Worm (Caenorhabditis elegans) whole organism, L4 larva: ENCODE measurements around the gene C45G9.6.

ENCODE experiments used
- D1046.2 ChIP-seq: fragments of 200-800 bp; sonication (Bioruptor generic); IDR thresholded peaks from 2 replicates; pipeline ENCODE4 v1.3.6; 2022; ENCODE audit warnings: missing genetic modification characterization, missing compliant biosample characterization
- F10B5.3 ChIP-seq: sonication (generic microtip); optimal IDR thresholded peaks from 2 replicates; lab custom pipeline; 2016; ENCODE audit warnings: mild to moderate bottlenecking, missing genetic modification characterization, missing compliant biosample characterization
- F26F4.8 ChIP-seq: fragments of 200-800 bp; sonication (Bioruptor generic); conservative IDR thresholded peaks from 2 replicates; pipeline ENCODE4 v1.3.6; 2022; ENCODE audit warnings: missing genetic modification characterization, missing compliant biosample characterization
- F44E2.7 ChIP-seq: fragments of 200-800 bp; sonication (Bioruptor generic); IDR thresholded peaks from 2 replicates; pipeline ENCODE4 v2.1.2; 2022; ENCODE audit warnings: missing genetic modification characterization, missing compliant biosample characterization
- T26A8.4 ChIP-seq: fragments of 200-800 bp; sonication (Bioruptor generic); IDR thresholded peaks from 2 replicates; pipeline ENCODE4 v1.3.6; 2022; ENCODE audit warnings: missing genetic modification characterization, missing compliant biosample characterization
- Y105C5A.15 ChIP-seq: fragments of 200-800 bp; sonication (Bioruptor generic); IDR thresholded peaks from 2 replicates; pipeline ENCODE4 v1.3.6; 2022; ENCODE audit warnings: missing genetic modification characterization, missing compliant biosample characterization
- Y48G9A.11 ChIP-seq: fragments of 200-800 bp; sonication (Bioruptor generic); IDR thresholded peaks from 2 replicates; pipeline ENCODE4 v1.3.6; 2022; ENCODE audit warnings: missing genetic modification reagents, missing genetic modification characterization, missing compliant biosample characterization
- Y5F2A.4 ChIP-seq: fragments of 200-800 bp; sonication (Bioruptor generic); optimal IDR thresholded peaks from 2 replicates; lab custom pipeline; 2018; ENCODE audit warnings: mild to moderate bottlenecking, missing genetic modification characterization, missing compliant biosample characterization
- Y75B8A.6 ChIP-seq: fragments of 200-800 bp; sonication (Bioruptor generic); IDR thresholded peaks from 2 replicates; pipeline ENCODE4 v1.3.6; 2022; ENCODE audit warnings: missing genetic modification reagents, missing genetic modification characterization, missing compliant biosample characterization
- ZK337.2 ChIP-seq: fragments of 200-800 bp; sonication (Bioruptor generic); IDR thresholded peaks from 2 replicates; pipeline ENCODE4 v1.3.6; 2022; ENCODE audit warnings: missing genetic modification reagents, missing genetic modification characterization, missing compliant biosample characterization
- ama-1 ChIP-seq: fragments of 150-350 bp; optimal IDR thresholded peaks from 2 replicates; lab custom pipeline; 2014; ENCODE audit warnings: inconsistent platforms, mixed read lengths
- attf-4 ChIP-seq: sonication (generic microtip); optimal IDR thresholded peaks from 3 replicates; lab custom pipeline; 2017; ENCODE audit warnings: missing biosample characterization, missing genetic modification characterization
- ceh-32 ChIP-seq: sonication (generic microtip); optimal IDR thresholded peaks from 2 replicates; lab custom pipeline; 2016; ENCODE audit warnings: mild to moderate bottlenecking, missing genetic modification characterization, missing compliant biosample characterization; ENCODE audit not compliant: poor library complexity
- ceh-44 ChIP-seq: fragments of 200-800 bp; sonication (Bioruptor generic); IDR thresholded peaks from 2 replicates; pipeline ENCODE4 v1.3.6; 2022; ENCODE audit warnings: missing genetic modification reagents, missing genetic modification characterization, missing compliant biosample characterization
- ceh-82 ChIP-seq: sonication (generic microtip); optimal IDR thresholded peaks from 2 replicates; lab custom pipeline; 2017; ENCODE audit warnings: missing biosample characterization, missing genetic modification characterization
- ces-1 ChIP-seq: fragments of 150-350 bp; sonication (generic microtip); optimal IDR thresholded peaks from 4 replicates; lab custom pipeline; 2014; ENCODE audit warnings: missing biosample characterization, missing genetic modification reagents, missing genetic modification characterization
- cey-2 ChIP-seq: sonication (generic microtip); optimal IDR thresholded peaks from 3 replicates; lab custom pipeline; 2017; ENCODE audit warnings: missing genetic modification characterization, mild to moderate bottlenecking, missing compliant biosample characterization, antibody characterized with exemption, borderline replicate concordance; ENCODE audit not compliant: insufficient read depth
- ctbp-1 ChIP-seq: fragments of 200-800 bp; sonication (Bioruptor generic); IDR thresholded peaks from 2 replicates; pipeline ENCODE4 v1.3.6; 2022; ENCODE audit warnings: missing genetic modification reagents, missing genetic modification characterization, missing compliant biosample characterization
- daf-19 ChIP-seq: fragments of 200-800 bp; sonication (Bioruptor generic); conservative IDR thresholded peaks from 2 replicates; pipeline ENCODE4 v1.3.6; 2022; ENCODE audit warnings: missing genetic modification characterization, missing compliant biosample characterization
- dmd-8 ChIP-seq: fragments of 200-800 bp; sonication (Bioruptor generic); IDR thresholded peaks from 2 replicates; pipeline ENCODE4 v1.3.6; 2022; ENCODE audit warnings: missing genetic modification characterization, missing compliant biosample characterization
- dpl-1 ChIP-seq: fragments of 150-350 bp; optimal IDR thresholded peaks from 2 replicates; lab custom pipeline; 2014; ENCODE audit warnings: missing biosample characterization, missing genetic modification reagents, missing genetic modification characterization
- egl-27 ChIP-seq: sonication (generic microtip); optimal IDR thresholded peaks from 3 replicates; lab custom pipeline; 2017; ENCODE audit warnings: missing biosample characterization, missing genetic modification reagents, missing genetic modification characterization
- egl-43 ChIP-seq: fragments of 200-800 bp; sonication (Bioruptor generic); IDR thresholded peaks from 2 replicates; pipeline ENCODE4 v1.3.6; 2022; ENCODE audit warnings: missing genetic modification reagents, missing genetic modification characterization, missing compliant biosample characterization
- hif-1 ChIP-seq, 2 experiments: sonication (generic microtip); optimal IDR thresholded peaks; 2 replicates each; lab custom pipeline; 2016 to 2017; ENCODE audit warnings: missing compliant biosample characterization in 2 of 2, missing genetic modification characterization in 2 of 2, missing genetic modification reagents in 2 of 2, missing genotype in 2 of 2, mild to moderate bottlenecking in 1 of 2
- hlh-11 ChIP-seq: fragments of 200-800 bp; sonication (Bioruptor generic); optimal IDR thresholded peaks from 2 replicates; lab custom pipeline; 2018; ENCODE audit warnings: mild to moderate bottlenecking, missing genetic modification characterization, missing compliant biosample characterization
- lim-7 ChIP-seq: fragments of 200-800 bp; sonication (Bioruptor generic); IDR thresholded peaks from 2 replicates; pipeline ENCODE4 v1.3.6; 2022; ENCODE audit warnings: missing genetic modification characterization, missing compliant biosample characterization
- lin-13 ChIP-seq: fragments of 150-350 bp; optimal IDR thresholded peaks from 2 replicates; lab custom pipeline; 2014; ENCODE audit warnings: missing biosample characterization, missing genetic modification reagents, missing genetic modification characterization
- lin-38 ChIP-seq: fragments of 200-800 bp; sonication (Bioruptor generic); IDR thresholded peaks from 2 replicates; pipeline ENCODE4 v1.3.6; 2022; ENCODE audit warnings: missing genetic modification reagents, missing genetic modification characterization, missing compliant biosample characterization
- lir-3 ChIP-seq: sonication (generic microtip); optimal IDR thresholded peaks from 2 replicates; lab custom pipeline; 2016; ENCODE audit warnings: mild to moderate bottlenecking, missing genetic modification characterization, missing compliant biosample characterization
- madf-5 ChIP-seq, 2 experiments: fragments of 200-800 bp; sonication (Bioruptor generic); IDR thresholded peaks; 2 replicates each; pipeline ENCODE4 v1.3.6; 2022; ENCODE audit warnings: missing compliant biosample characterization in 2 of 2, missing genetic modification characterization in 2 of 2
- mdt-29 ChIP-seq: fragments of 200-800 bp; sonication (Bioruptor generic); IDR thresholded peaks from 2 replicates; pipeline ENCODE4 v1.3.6; 2022; ENCODE audit warnings: missing genetic modification reagents, missing genetic modification characterization, missing compliant biosample characterization
- mep-1 ChIP-seq: fragments of 150-350 bp; sonication (generic microtip); optimal IDR thresholded peaks from 3 replicates; lab custom pipeline; 2014; ENCODE audit warnings: missing biosample characterization, missing genetic modification characterization
- nhr-10 ChIP-seq: fragments of 150-350 bp; optimal IDR thresholded peaks from 2 replicates; lab custom pipeline; 2014; ENCODE audit warnings: missing biosample characterization, missing genetic modification characterization
- nhr-28 ChIP-seq: fragments of 150-350 bp; optimal IDR thresholded peaks from 2 replicates; lab custom pipeline; 2014; ENCODE audit warnings: missing biosample characterization, missing genetic modification characterization
- nhr-42 ChIP-seq: fragments of 200-800 bp; sonication (Bioruptor generic); IDR thresholded peaks from 2 replicates; pipeline ENCODE4 v1.3.6; 2022; ENCODE audit warnings: missing genetic modification characterization, missing compliant biosample characterization
- nhr-48 ChIP-seq: sonication (generic microtip); optimal IDR thresholded peaks from 2 replicates; lab custom pipeline; 2016; ENCODE audit warnings: mild to moderate bottlenecking, missing genetic modification characterization, missing compliant biosample characterization
- nhr-6 ChIP-seq: fragments of 150-350 bp; optimal IDR thresholded peaks from 2 replicates; lab custom pipeline; 2014; ENCODE audit warnings: missing biosample characterization, missing genetic modification characterization
- pqm-1 ChIP-seq: sonication (generic microtip); optimal IDR thresholded peaks from 2 replicates; lab custom pipeline; 2017; ENCODE audit warnings: missing biosample characterization, missing genetic modification characterization
- snpc-1.2 ChIP-seq: fragments of 200-800 bp; sonication (Bioruptor generic); IDR thresholded peaks from 2 replicates; pipeline ENCODE4 v1.3.6; 2022; ENCODE audit warnings: missing genetic modification reagents, missing genetic modification characterization, missing compliant biosample characterization
- tag-97 ChIP-seq: fragments of 200-800 bp; sonication (Bioruptor generic); IDR thresholded peaks from 2 replicates; pipeline ENCODE4 v1.3.6; 2022; ENCODE audit warnings: missing genetic modification characterization, missing compliant biosample characterization
- unc-39 ChIP-seq: sonication (generic microtip); optimal IDR thresholded peaks from 2 replicates; lab custom pipeline; 2017; ENCODE audit warnings: missing biosample characterization, missing genetic modification characterization
- zfp-2 ChIP-seq: sonication (generic microtip); optimal IDR thresholded peaks from 2 replicates; lab custom pipeline; 2016; ENCODE audit warnings: mild to moderate bottlenecking, missing genetic modification characterization, missing compliant biosample characterization
- zfp-3 ChIP-seq: fragments of 200-800 bp; sonication (Bioruptor generic); conservative IDR thresholded peaks from 2 replicates; pipeline ENCODE4 v1.3.6; 2022; ENCODE audit warnings: missing genetic modification reagents, missing genetic modification characterization, missing compliant biosample characterization
- zip-11 ChIP-seq: fragments of 200-800 bp; sonication (Bioruptor generic); IDR thresholded peaks from 2 replicates; pipeline ENCODE4 v1.3.6; 2022; ENCODE audit warnings: missing genetic modification characterization, missing compliant biosample characterization
- zip-2 ChIP-seq: fragments of 150-350 bp; optimal IDR thresholded peaks from 2 replicates; lab custom pipeline; 2014; ENCODE audit warnings: missing biosample characterization, missing genetic modification characterization
- ztf-11 ChIP-seq: fragments of 150-350 bp; optimal IDR thresholded peaks from 2 replicates; lab custom pipeline; 2014; ENCODE audit warnings: missing biosample characterization, missing genetic modification characterization
- ztf-7 ChIP-seq: fragments of 150-350 bp; optimal IDR thresholded peaks from 2 replicates; lab custom pipeline; 2014; ENCODE audit warnings: missing biosample characterization, missing genetic modification characterization

C45G9.6 gene

DNA sequence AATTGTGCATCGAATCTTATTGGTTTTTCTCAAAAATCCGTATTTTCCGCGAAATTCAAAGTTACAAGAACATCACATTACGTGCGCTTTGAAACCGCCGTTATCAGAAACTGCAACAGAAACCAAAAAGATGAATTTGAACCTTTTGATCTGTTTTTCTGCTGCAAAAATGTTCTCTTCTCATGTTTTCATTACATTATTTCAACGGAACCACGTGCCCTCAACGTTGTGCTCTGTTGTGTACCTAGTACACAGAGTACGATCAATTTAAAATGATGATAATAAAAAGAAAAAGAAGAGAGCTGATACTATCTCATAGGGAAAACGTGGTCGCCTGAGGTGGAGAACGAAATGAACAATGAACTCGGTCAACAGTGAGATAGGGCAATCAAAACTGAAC, 41.8 kb downstream of the C45G9.6 start (continued):
- TF ChIP-seq Y48G9A.11, result no peak
- no peak for TF ChIP-seq ZK337.2 (GFP tag; lab: Robert Waterston, UW)
- no peak for TF ChIP-seq egl-43 (GFP tag; lab: Robert Waterston, UW)
- no peak for TF ChIP-seq ceh-32 (tag; lab: Kevin White, UChicago)
- 0 out of 2 replicates have a peak, but pooled peaks have one; percentile 30 for TF ChIP-seq lin-38 (GFP tag; lab: Robert Waterston, UW)
- no peak for TF ChIP-seq ctbp-1 (GFP tag; lab: Robert Waterston, UW)
- no peak for TF ChIP-seq Y105C5A.15
- TF ChIP-seq ceh-44 (GFP tag; lab: Robert Waterston, UW), result no peak
- TF ChIP-seq nhr-28 (tag; lab: Kevin White, UChicago), result peak; percentile 97
- TF ChIP-seq F44E2.7 (GFP tag; lab: Robert Waterston, UW), result no peak
- no peak for TF ChIP-seq zip-2 (tag; lab: Kevin White, UChicago)
- TF ChIP-seq snpc-1.2 (GFP tag; lab: Robert Waterston, UW), result no peak
- TF ChIP-seq lin-13 (GFP tag; lab: Kevin White, UChicago), result no peak
- TF ChIP-seq ztf-7 (tag; lab: Kevin White, UChicago), result no peak
- no peak for TF ChIP-seq nhr-42 (GFP tag; lab: Robert Waterston, UW)
- TF ChIP-seq mdt-29 (GFP tag; lab: Robert Waterston, UW), result no peak
- TF ChIP-seq F26F4.8 (GFP tag; lab: Robert Waterston, UW), result no peak
- no peak for TF ChIP-seq tag-97 (GFP tag; lab: Robert Waterston, UW)
- TF ChIP-seq nhr-6 (tag; lab: Kevin White, UChicago), result no peak
- TF ChIP-seq D1046.2, result no peak
- peak; percentile 81 for TF ChIP-seq mep-1 (tag; lab: Kevin White, UChicago)
- no peak for TF ChIP-seq T26A8.4 (GFP tag; lab: Robert Waterston, UW)
- TF ChIP-seq lir-3 (tag; lab: Kevin White, UChicago), result no peak

DNA sequence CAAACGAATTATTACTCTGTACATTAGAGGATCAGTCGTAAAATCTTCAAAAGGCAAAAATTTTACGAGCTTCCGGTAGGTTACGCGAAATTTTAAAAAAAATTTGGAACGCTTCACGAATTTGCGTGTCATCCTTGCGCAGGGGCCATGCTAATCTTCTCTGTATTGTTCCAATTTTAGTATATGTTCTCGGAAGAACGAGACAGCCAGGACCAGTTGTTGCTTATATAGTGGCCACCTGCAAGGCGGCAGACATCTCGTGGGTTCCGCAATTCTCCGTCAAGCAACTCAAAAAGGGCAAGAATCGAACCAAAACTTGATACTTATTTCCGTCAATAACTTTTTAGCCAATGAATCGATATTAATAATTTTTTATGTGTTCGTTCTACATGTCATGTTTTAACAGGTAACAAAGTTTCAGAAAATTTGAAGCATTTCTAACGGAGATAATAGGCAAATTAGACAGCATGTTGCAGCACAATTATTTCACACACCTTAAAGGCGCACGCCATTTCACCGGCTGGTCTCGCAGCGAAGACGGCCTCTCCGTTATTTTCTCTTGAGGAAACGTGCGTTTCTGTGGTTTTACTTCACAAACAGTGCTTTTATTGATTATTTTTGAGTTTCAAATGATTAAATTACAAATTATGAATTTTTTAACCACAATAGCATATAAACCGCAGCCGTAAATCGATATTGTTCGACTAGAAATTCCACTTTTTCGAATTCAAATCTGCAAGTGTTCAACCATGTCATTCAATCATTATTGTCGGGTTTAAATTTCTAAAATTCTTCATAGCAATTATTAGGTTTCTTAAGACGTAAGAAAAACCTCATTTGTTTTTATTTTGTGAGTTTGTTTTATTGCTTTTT, 44.7 kb downstream of the C45G9.6 start:
- no peak for TF ChIP-seq ceh-82 (tag; lab: Kevin White, UChicago)
- TF ChIP-seq cey-2 (tag; lab: Kevin White, UChicago), result no peak
- peak; percentile 94 for TF ChIP-seq Y75B8A.6
- TF ChIP-seq zip-11, result 0 out of 2 replicates have a peak, but pooled peaks have one; percentile 28
- TF ChIP-seq ama-1, result peak; percentile 41
- peak; percentile 60 for TF ChIP-seq ceh-32 (tag; lab: Kevin White, UChicago)
- TF ChIP-seq F10B5.3 (tag; lab: Kevin White, UChicago), result peak; percentile 83
- TF ChIP-seq D1046.2, result peak; percentile 92
- peak; percentile 95 for TF ChIP-seq T26A8.4 (GFP tag; lab: Robert Waterston, UW)
- peak; percentile 82 for TF ChIP-seq lir-3 (tag; lab: Kevin White, UChicago)
- TF ChIP-seq hlh-11 (tag; lab: Kevin White, UChicago), result peak; percentile 83
- TF ChIP-seq zip-2 (tag; lab: Kevin White, UChicago), result peak; percentile 30
- peak; percentile 84 for TF ChIP-seq Y5F2A.4 (GFP tag; lab: Kevin White, UChicago)
- peak; percentile 87 for TF ChIP-seq daf-19 (GFP tag; lab: Robert Waterston, UW)
- no peak for TF ChIP-seq ztf-11 (tag; lab: Kevin White, UChicago)
- peak; percentile 92 for TF ChIP-seq F26F4.8 (GFP tag; lab: Robert Waterston, UW)
- TF ChIP-seq dmd-8 (GFP tag; lab: Robert Waterston, UW), result peak; percentile 95
- peak; percentile 60 for TF ChIP-seq lin-13 (GFP tag; lab: Kevin White, UChicago)
- peak; percentile 5 to 96 for TF ChIP-seq hif-1 (tag; optimal IDR thresholded peaks at IDR 0.05; lab: Kevin White, UChicago)
- TF ChIP-seq ces-1 (GFP tag; lab: Kevin White, UChicago), result no peak
- peak; percentile 86 for TF ChIP-seq zfp-3
- TF ChIP-seq pqm-1 (tag; lab: Kevin White, UChicago), result no peak
- TF ChIP-seq lim-7 (GFP tag; lab: Robert Waterston, UW), result peak; percentile 83
- peak; percentile 94 for TF ChIP-seq egl-43 (GFP tag; lab: Robert Waterston, UW)
- TF ChIP-seq nhr-10, result no peak
- TF ChIP-seq unc-39 (tag; lab: Kevin White, UChicago), result no peak
- peak in 1 of 2 experiments; percentile 85; a peak in 2 of 4 replicates for TF ChIP-seq madf-5 (GFP tag; IDR thresholded peaks at IDR 0.05; lab: Robert Waterston, UW)
- TF ChIP-seq zfp-2 (tag; lab: Kevin White, UChicago), result peak; percentile 63
- peak; percentile 47 for TF ChIP-seq dpl-1 (GFP tag; lab: Kevin White, UChicago)
- TF ChIP-seq lin-38 (GFP tag; lab: Robert Waterston, UW), result peak; percentile 90
- TF ChIP-seq attf-4 (tag; lab: Kevin White, UChicago), result no peak
- TF ChIP-seq nhr-48 (tag; lab: Kevin White, UChicago), result peak; percentile 86
- TF ChIP-seq egl-27 (tag; lab: Kevin White, UChicago), result no peak
